Fruit fly (Drosophila melanogaster): Measurements from ENCODE around the gene CG14450.

Gene CG14450

dm6 chr3L:22727739-22728335, at the start of gene CG14450, which contains the start of gene CG11367:
Gene CG14450 (minus strand): TSS chr3L:22727789.
Gene CG11367 (plus strand): TSS chr3L:22728111.
- TF ChIP-seq OdsH (GFP tag; optimal IDR thresholded peaks at IDR 0.05) (no peak), CG6854 (GFP tag; optimal IDR thresholded peaks at IDR 0.05) (peak; percentile 53), net (GFP tag; optimal IDR thresholded peaks at IDR 0.05) (peak; percentile 33), Sox14 (GFP tag; optimal IDR thresholded peaks at IDR 0.05) (no peak), CG8319 (GFP tag; optimal IDR thresholded peaks at IDR 0.05) (no peak), Eip93F (GFP tag; optimal IDR thresholded peaks at IDR 0.05) (peak; percentile 41), CG6163 (GFP tag; IDR thresholded peaks at IDR 0.05) (peak; percentile 52; the same call in 1 of the 3 replicates), CG15336 (GFP tag; IDR thresholded peaks at IDR 0.05) (peak; percentile 33; the same call in 1 of the 2 replicates), Eip78C (GFP tag) (peak; percentile 83), CG6808 (GFP tag; optimal IDR thresholded peaks at IDR 0.05) (peak; percentile 40), esn (GFP tag; optimal IDR thresholded peaks at IDR 0.05) (peak; percentile 16), acj6 (GFP tag; optimal IDR thresholded peaks at IDR 0.05) (no peak), fkh (GFP tag; optimal IDR thresholded peaks at IDR 0.05) (peak; percentile 40), eg (GFP tag; IDR thresholded peaks at IDR 0.05) (0 out of 3 replicates have a peak, but pooled peaks have one; percentile 17), spab (GFP tag; optimal IDR thresholded peaks at IDR 0.05) (no peak), Blimp-1 (GFP tag; optimal IDR thresholded peaks at IDR 0.05) (peak; percentile 92), Gug (GFP tag; IDR thresholded peaks at IDR 0.05) (no peak), achi (GFP tag; optimal IDR thresholded peaks at IDR 0.05) (peak; percentile 35), dsx (GFP tag; optimal IDR thresholded peaks at IDR 0.05; ENCODE audit: poor library complexity, severe bottlenecking) (peak; percentile 50)

DNA sequence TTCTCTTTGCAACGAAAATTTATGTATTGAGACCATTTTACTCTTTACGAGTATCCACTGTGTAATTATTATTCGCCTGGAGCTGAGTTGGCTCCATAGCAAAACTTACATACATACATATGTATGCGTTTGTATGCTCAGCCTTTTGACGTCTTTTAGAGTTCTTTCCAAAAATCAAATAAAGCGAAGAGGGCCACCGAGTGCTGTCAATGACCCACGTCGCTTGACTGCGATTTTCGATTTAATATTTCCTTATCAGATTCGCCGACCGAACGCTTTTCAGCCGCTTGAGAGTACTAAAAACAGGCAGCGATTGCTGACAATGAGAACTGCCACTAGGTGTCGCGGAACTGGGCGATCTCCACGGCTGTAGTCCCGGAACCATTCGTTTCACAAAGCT, 46.9 kb upstream of the CG14450 start:
- TF ChIP-seq spab (GFP tag; optimal IDR thresholded peaks at IDR 0.05) (no peak), acj6 (GFP tag; optimal IDR thresholded peaks at IDR 0.05) (no peak), eg (GFP tag; IDR thresholded peaks at IDR 0.05) (no peak), CG6276 (GFP tag; optimal IDR thresholded peaks at IDR 0.05) (no peak), fd59A (GFP tag; optimal IDR thresholded peaks at IDR 0.05) (no peak), CG3919 (GFP tag; optimal IDR thresholded peaks at IDR 0.05) (no peak), CG4318 (GFP tag; optimal IDR thresholded peaks at IDR 0.05) (no peak), cyc (GFP tag; optimal IDR thresholded peaks at IDR 0.05) (peak; percentile 20), Sox102F (GFP tag; optimal IDR thresholded peaks at IDR 0.05) (peak; percentile 11), CG34406 (GFP tag; optimal IDR thresholded peaks at IDR 0.05) (no peak), Ets96B (tag; optimal IDR thresholded peaks at IDR 0.05) (no peak), Gug (GFP tag; IDR thresholded peaks at IDR 0.05) (no peak), salr (GFP tag; optimal IDR thresholded peaks at IDR 0.05) (no peak), achi (GFP tag; optimal IDR thresholded peaks at IDR 0.05) (no peak), svp (GFP tag) (peak; percentile 92), lz (GFP tag; optimal IDR thresholded peaks at IDR 0.05) (no peak), Lpt (GFP tag; optimal IDR thresholded peaks at IDR 0.05) (no peak), Ets21C (GFP tag; optimal IDR thresholded peaks at IDR 0.05) (no peak)

- TF ChIP-seq OdsH (GFP tag; optimal IDR thresholded peaks at IDR 0.05): no peak
- peak; percentile 29 for TF ChIP-seq Sox14 (GFP tag; optimal IDR thresholded peaks at IDR 0.05)
- TF ChIP-seq dac (GFP tag; optimal IDR thresholded peaks at IDR 0.05): no peak
- no peak for TF ChIP-seq pdm3 (GFP tag; optimal IDR thresholded peaks at IDR 0.05)
- TF ChIP-seq CG15336 (GFP tag; IDR thresholded peaks at IDR 0.05): 0 out of 2 replicates have a peak, but pooled peaks have one; percentile 24
- TF ChIP-seq CG7368 (GFP tag; optimal IDR thresholded peaks at IDR 0.05): no peak
- no peak for TF ChIP-seq dsx (GFP tag; optimal IDR thresholded peaks at IDR 0.05; ENCODE audit: poor library complexity, severe bottlenecking)
- peak; percentile 51; the same call in 1 of the 3 replicates for TF ChIP-seq CG6163 (GFP tag; IDR thresholded peaks at IDR 0.05)
- TF ChIP-seq CG32006 (GFP tag; optimal IDR thresholded peaks at IDR 0.05): no peak
- TF ChIP-seq eg (GFP tag; IDR thresholded peaks at IDR 0.05): 0 out of 3 replicates have a peak, but pooled peaks have one; percentile 41
- TF ChIP-seq CG11294 (GFP tag; IDR thresholded peaks at IDR 0.05): no peak
- TF ChIP-seq vri (GFP tag; optimal IDR thresholded peaks at IDR 0.05): no peak
- peak; percentile 10 for TF ChIP-seq Lpt (GFP tag; optimal IDR thresholded peaks at IDR 0.05)
- no peak for TF ChIP-seq CG3032 (tag; optimal IDR thresholded peaks at IDR 0.05)
- no peak for TF ChIP-seq spab (GFP tag; optimal IDR thresholded peaks at IDR 0.05)
- peak; percentile 22 for TF ChIP-seq CG6854 (GFP tag; optimal IDR thresholded peaks at IDR 0.05)
- TF ChIP-seq Eip75B (GFP tag; optimal IDR thresholded peaks at IDR 0.05): no peak
- no peak for TF ChIP-seq salr (GFP tag; optimal IDR thresholded peaks at IDR 0.05)
- no peak for TF ChIP-seq Hr39 (GFP tag; optimal IDR thresholded peaks at IDR 0.05)
- TF ChIP-seq svp (GFP tag): peak; percentile 71
- no peak for TF ChIP-seq Gug (GFP tag; IDR thresholded peaks at IDR 0.05)
- TF ChIP-seq acj6 (GFP tag; optimal IDR thresholded peaks at IDR 0.05): no peak
- TF ChIP-seq CG10631 (GFP tag; optimal IDR thresholded peaks at IDR 0.05): no peak
- no peak for TF ChIP-seq CG16779 (tag; optimal IDR thresholded peaks at IDR 0.05)
- no peak for TF ChIP-seq lz (GFP tag; optimal IDR thresholded peaks at IDR 0.05)
- TF ChIP-seq CG4318 (GFP tag; optimal IDR thresholded peaks at IDR 0.05): no peak
- TF ChIP-seq Sox15 (GFP tag; optimal IDR thresholded peaks at IDR 0.05): no peak
Observed at dm6 chr3L:22773383-22773873, 45.8 kb upstream of the CG14450 start.

Data from whole organism, prepupa.